Fruit fly (Drosophila melanogaster): ENCODE measurements around the gene CG5555.

Gene CG5555

dm6 chr3R:19147511-19148239, 32.7 kb downstream of the CG5555 start, which contains the start of gene Ppcs:
Gene Ppcs, minus strand, starts transcription at chr3R:19147910.
- TF ChIP-seq CG33017 (tag; optimal IDR thresholded peaks at IDR 0.05), result peak; percentile 35
- peak; percentile 87 for TF ChIP-seq CG1620 (GFP tag; optimal IDR thresholded peaks at IDR 0.05)
- peak; percentile 90 for TF ChIP-seq CG5204 (GFP tag; optimal IDR thresholded peaks at IDR 0.05)
- TF ChIP-seq kay (GFP tag; ENCODE audit: borderline replicate concordance), result peak; percentile 60
- peak; percentile 94 for TF ChIP-seq CG12768 (GFP tag; optimal IDR thresholded peaks at IDR 0.05)
- peak; percentile 74 for TF ChIP-seq tj (GFP tag; optimal IDR thresholded peaks at IDR 0.05)
- TF ChIP-seq cic (GFP tag; optimal IDR thresholded peaks at IDR 0.05), result peak; percentile 90
- TF ChIP-seq ovo (GFP tag; optimal IDR thresholded peaks at IDR 0.05), result peak; percentile 89
- TF ChIP-seq pad (GFP tag; optimal IDR thresholded peaks at IDR 0.05), result peak; percentile 81
- TF ChIP-seq Clk (GFP tag; optimal IDR thresholded peaks at IDR 0.05), result peak; percentile 84
- peak; percentile 78 for TF ChIP-seq CG7101 (tag; optimal IDR thresholded peaks at IDR 0.05)
- TF ChIP-seq toe (GFP tag; optimal IDR thresholded peaks at IDR 0.05), result peak; percentile 89
- TF ChIP-seq CG11617 (GFP tag; optimal IDR thresholded peaks at IDR 0.05), result peak; percentile 90
- peak; percentile 83 for TF ChIP-seq bab1 (GFP tag; optimal IDR thresholded peaks at IDR 0.05)
- TF ChIP-seq Hr96 (GFP tag; optimal IDR thresholded peaks at IDR 0.05), result peak; percentile 93
- TF ChIP-seq cnc (optimal IDR thresholded peaks at IDR 0.05), result no peak
- TF ChIP-seq CG14711 (tag; optimal IDR thresholded peaks at IDR 0.05), result peak; percentile 75
- peak; percentile 73 for TF ChIP-seq CG7045 (GFP tag; optimal IDR thresholded peaks at IDR 0.05)
- TF ChIP-seq Mnt (GFP tag; optimal IDR thresholded peaks at IDR 0.05), result peak; percentile 91
- peak; percentile 95 for TF ChIP-seq Crg-1 (GFP tag; optimal IDR thresholded peaks at IDR 0.05)

DNA sequence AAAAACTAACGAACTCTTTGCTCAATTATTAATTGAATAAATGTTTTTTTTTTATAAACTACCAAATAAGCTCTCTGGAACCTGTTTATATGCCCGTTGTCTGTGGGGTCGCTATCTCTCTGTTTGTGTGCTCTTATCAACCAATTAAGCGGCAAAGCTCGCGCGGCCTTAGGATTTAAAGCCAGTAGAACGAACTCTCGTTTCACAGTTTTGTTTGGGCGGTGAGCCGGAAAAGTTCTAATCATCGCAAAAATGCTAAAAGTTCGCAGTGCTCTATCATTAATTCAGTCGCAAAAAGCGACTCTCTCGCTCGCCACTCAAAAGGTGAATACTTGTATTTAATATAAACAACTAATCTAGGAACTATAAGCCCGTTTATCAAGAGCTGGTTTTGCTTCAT, 45.4 kb downstream of the CG5555 start, which contains the start of gene Cyp12a4:
TSS of gene Cyp12a4 (plus strand) at position 202 of the 400 bp plus-strand sequence.
- TF ChIP-seq tj (GFP tag; optimal IDR thresholded peaks at IDR 0.05) (no peak), Crg-1 (GFP tag; optimal IDR thresholded peaks at IDR 0.05) (peak; percentile 26), CG7045 (GFP tag; optimal IDR thresholded peaks at IDR 0.05) (peak; percentile 5), toe (GFP tag; optimal IDR thresholded peaks at IDR 0.05) (peak; percentile 6), CG7101 (tag; optimal IDR thresholded peaks at IDR 0.05) (peak; percentile 49), Hr96 (GFP tag; optimal IDR thresholded peaks at IDR 0.05) (no peak), cnc (optimal IDR thresholded peaks at IDR 0.05) (no peak), pad (GFP tag; optimal IDR thresholded peaks at IDR 0.05) (no peak), CG14711 (tag; optimal IDR thresholded peaks at IDR 0.05) (peak; percentile 3), CG1620 (GFP tag; optimal IDR thresholded peaks at IDR 0.05) (no peak), CG12768 (GFP tag; optimal IDR thresholded peaks at IDR 0.05) (peak; percentile 70), Mnt (GFP tag; optimal IDR thresholded peaks at IDR 0.05) (peak; percentile 64), bab1 (GFP tag; optimal IDR thresholded peaks at IDR 0.05) (peak; percentile 14), CG33017 (tag; optimal IDR thresholded peaks at IDR 0.05) (peak; percentile 59), kay (GFP tag; ENCODE audit: borderline replicate concordance) (peak; percentile 41), cic (GFP tag; optimal IDR thresholded peaks at IDR 0.05) (peak; percentile 92), CG5204 (GFP tag; optimal IDR thresholded peaks at IDR 0.05) (peak; percentile 20), ovo (GFP tag; optimal IDR thresholded peaks at IDR 0.05) (no peak), Clk (GFP tag; optimal IDR thresholded peaks at IDR 0.05) (no peak), CG11617 (GFP tag; optimal IDR thresholded peaks at IDR 0.05) (no peak)

DNA sequence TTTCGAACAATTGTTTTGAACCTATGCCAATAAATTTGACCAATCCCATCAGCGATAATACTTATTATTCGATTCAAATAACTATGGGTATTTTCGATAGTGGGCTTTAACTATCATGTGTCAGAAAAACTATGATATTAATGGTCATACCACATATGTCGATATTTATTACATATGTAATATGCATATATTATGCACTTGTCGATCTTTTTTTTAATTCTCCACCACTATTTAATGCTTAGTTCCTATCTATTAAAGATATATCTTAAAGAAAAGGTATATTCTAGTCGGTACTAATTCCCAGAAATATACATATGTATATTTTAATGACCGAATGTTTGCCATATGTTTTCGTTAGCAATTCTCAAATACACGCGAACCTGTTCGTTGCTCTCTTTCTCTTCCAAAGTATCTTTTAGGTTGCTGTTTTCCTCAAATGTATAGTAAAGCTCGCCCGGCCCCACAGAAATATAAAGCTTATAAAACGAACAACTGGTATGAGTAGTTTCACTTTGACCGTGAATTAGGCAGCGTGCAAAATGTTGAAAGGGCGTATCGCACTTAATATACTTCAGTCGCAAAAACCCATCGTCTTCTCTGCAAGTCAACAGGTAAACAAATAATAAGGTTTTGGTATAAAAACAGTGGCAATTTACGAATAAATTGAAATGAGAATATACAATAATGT, 48.0 kb downstream of the CG5555 start, which contains the start of gene Cyp12a5:
TSS of gene Cyp12a5 (plus strand) at position 503 of the 688 bp plus-strand sequence.
- TF ChIP-seq cnc (optimal IDR thresholded peaks at IDR 0.05) (no peak), ovo (GFP tag; optimal IDR thresholded peaks at IDR 0.05) (no peak), Crg-1 (GFP tag; optimal IDR thresholded peaks at IDR 0.05) (no peak), Hr96 (GFP tag; optimal IDR thresholded peaks at IDR 0.05) (no peak), Mnt (GFP tag; optimal IDR thresholded peaks at IDR 0.05) (peak; percentile 29), CG11617 (GFP tag; optimal IDR thresholded peaks at IDR 0.05) (peak; percentile 61), CG1620 (GFP tag; optimal IDR thresholded peaks at IDR 0.05) (no peak), toe (GFP tag; optimal IDR thresholded peaks at IDR 0.05) (no peak), CG33017 (tag; optimal IDR thresholded peaks at IDR 0.05) (peak; percentile 67), kay (GFP tag; ENCODE audit: borderline replicate concordance) (peak; percentile 75), tj (GFP tag; optimal IDR thresholded peaks at IDR 0.05) (peak; percentile 5), CG7101 (tag; optimal IDR thresholded peaks at IDR 0.05) (peak; percentile 64), CG7045 (GFP tag; optimal IDR thresholded peaks at IDR 0.05) (no peak), pad (GFP tag; optimal IDR thresholded peaks at IDR 0.05) (no peak), bab1 (GFP tag; optimal IDR thresholded peaks at IDR 0.05) (peak; percentile 2), Clk (GFP tag; optimal IDR thresholded peaks at IDR 0.05) (no peak), CG5204 (GFP tag; optimal IDR thresholded peaks at IDR 0.05) (no peak), cic (GFP tag; optimal IDR thresholded peaks at IDR 0.05) (peak; percentile 85)
